Worm (Caenorhabditis elegans) whole organism, L3 larva: ENCODE data around the gene Y19D2B.1.

Experiments
- ama-1 ChIP-seq: fragments of 150-350 bp; optimal IDR thresholded peaks from 2 replicates; lab custom pipeline; 2018
- jun-1 ChIP-seq: fragments of 150-350 bp; optimal IDR thresholded peaks from 2 replicates; lab custom pipeline; 2014; ENCODE audit warnings: missing biosample characterization, missing genetic modification reagents, missing genetic modification characterization
- lin-15B ChIP-seq: fragments of 150-350 bp; optimal IDR thresholded peaks from 2 replicates; lab custom pipeline; 2014; ENCODE audit warnings: missing biosample characterization, missing genetic modification characterization
- nhr-237 ChIP-seq: fragments of 150-350 bp; optimal IDR thresholded peaks from 2 replicates; lab custom pipeline; 2014; ENCODE audit warnings: missing biosample characterization, missing genetic modification characterization
- nhr-25 ChIP-seq: sonication (generic microtip); optimal IDR thresholded peaks from 2 replicates; lab custom pipeline; 2017; ENCODE audit warnings: missing biosample characterization, missing genetic modification characterization
- sea-2 ChIP-seq: fragments of 150-350 bp; sonication (generic microtip); optimal IDR thresholded peaks from 4 replicates; lab custom pipeline; 2014; ENCODE audit warnings: missing biosample characterization, missing genetic modification reagents, missing genetic modification characterization
- skn-1 ChIP-seq: fragments of 150-350 bp; optimal IDR thresholded peaks from 2 replicates; lab custom pipeline; 2014; ENCODE audit warnings: missing biosample characterization, missing genetic modification characterization
- ztf-11 ChIP-seq: fragments of 150-350 bp; optimal IDR thresholded peaks from 2 replicates; lab custom pipeline; 2014; ENCODE audit warnings: missing biosample characterization, missing genetic modification characterization

DNA sequence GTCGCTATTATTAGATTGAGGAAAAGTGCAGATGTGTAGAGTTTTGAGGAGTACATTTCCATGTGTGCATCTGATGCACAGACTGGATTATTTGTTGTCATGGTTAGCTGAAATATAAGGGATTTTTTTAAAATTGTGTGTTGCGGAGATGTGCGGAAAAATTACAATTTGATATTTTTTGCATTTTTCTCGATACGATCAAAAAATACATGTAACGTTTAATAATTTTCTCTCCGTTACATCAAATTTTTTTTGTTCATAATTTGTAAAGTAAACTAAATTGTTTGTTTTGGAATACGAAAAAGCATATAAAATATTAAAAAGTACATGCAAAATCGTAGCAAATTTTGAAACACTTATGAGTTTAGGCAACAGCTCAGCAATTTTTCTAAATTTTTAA lies 12.6 kb downstream of the Y19D2B.1 start, which contains the start of gene sra-11:
- TF ChIP-seq nhr-25 (tag; lab: Kevin White, UChicago), result no peak
- TF ChIP-seq ztf-11 (tag; lab: Kevin White, UChicago), result no peak
- no peak for TF ChIP-seq skn-1
- TF ChIP-seq jun-1, result no peak
- no peak for TF ChIP-seq ama-1
- no peak for TF ChIP-seq nhr-237 (tag; lab: Kevin White, UChicago)
- no peak for TF ChIP-seq lin-15B (tag; lab: Kevin White, UChicago)
- no peak for TF ChIP-seq sea-2
